Worm (Caenorhabditis elegans): Measurements from ENCODE around the gene srh-85.
"Not testable (repeated sequence)": the region's sequence is repeated elsewhere in the genome, so short reads cannot be mapped to it uniquely, and the experiment has no call there.

The srh-85 gene

ce11 chrV:2960894-2961293, 26.4 kb downstream of the srh-85 start, which contains the start of gene srw-144:
Gene srw-144, minus strand, starts transcription at chrV:2960994.
- TF ChIP-seq F33H1.4 (GFP tag; IDR thresholded peaks at IDR 0.05), result no peak
- TF ChIP-seq mel-28 (tag; optimal IDR thresholded peaks at IDR 0.05; ENCODE audit: borderline replicate concordance), result no peak
- no peak for TF ChIP-seq Y53F4B.3 (GFP tag; IDR thresholded peaks at IDR 0.05)
- TF ChIP-seq ceh-91 (GFP tag; IDR thresholded peaks at IDR 0.05), result no peak
- TF ChIP-seq F22D6.2 (tag; optimal IDR thresholded peaks at IDR 0.05), result no peak
- no peak for TF ChIP-seq nfya-2 (GFP tag; IDR thresholded peaks at IDR 0.05)
- TF ChIP-seq hsf-1 (GFP tag; IDR thresholded peaks at IDR 0.05), result no peak
- TF ChIP-seq fkh-3 (tag; optimal IDR thresholded peaks at IDR 0.05), result no peak
- no peak for TF ChIP-seq cebp-1 (GFP tag; IDR thresholded peaks at IDR 0.05)
- no peak for TF ChIP-seq cebp-1 (tag; optimal IDR thresholded peaks at IDR 0.05)
- no peak for TF ChIP-seq attf-5 (GFP tag; optimal IDR thresholded peaks at IDR 0.05)
- no peak for TF ChIP-seq egl-18 (GFP tag; IDR thresholded peaks at IDR 0.05)
- TF ChIP-seq unc-62 (GFP tag; optimal IDR thresholded peaks at IDR 0.05), result no peak
- TF ChIP-seq hmg-20 (GFP tag; IDR thresholded peaks at IDR 0.05), result no peak
- no peak for TF ChIP-seq hrde-1 (tag; optimal IDR thresholded peaks at IDR 0.05; ENCODE audit: borderline replicate concordance)
- no peak for TF ChIP-seq mes-4 (tag; optimal IDR thresholded peaks at IDR 0.05)
- TF ChIP-seq aptf-2 (GFP tag; conservative IDR thresholded peaks at IDR 0.05), result no peak

- TF ChIP-seq C17E4.6 (GFP tag; IDR thresholded peaks at IDR 0.05) (no peak), nhr-90 (tag; optimal IDR thresholded peaks at IDR 0.05) (no peak), Y95B8A.8 (GFP tag; IDR thresholded peaks at IDR 0.05) (no peak), xnd-1 (tag; optimal IDR thresholded peaks at IDR 0.05) (no peak), F57A8.1 (GFP tag; optimal IDR thresholded peaks at IDR 0.05) (no peak), zim-3 (tag; optimal IDR thresholded peaks at IDR 0.05) (no peak), F23B12.7 (tag; optimal IDR thresholded peaks at IDR 0.05; ENCODE audit: insufficient read depth) (no peak), nfya-1 (tag; optimal IDR thresholded peaks at IDR 0.05; ENCODE audit: borderline replicate concordance, insufficient read depth) (no peak), pha-4 (tag; optimal IDR thresholded peaks at IDR 0.05) (no peak), T26A5.8 (tag; optimal IDR thresholded peaks at IDR 0.05) (no peak), B0261.1 (tag; optimal IDR thresholded peaks at IDR 0.05) (no peak), bed-2 (GFP tag; IDR thresholded peaks at IDR 0.05) (no peak), ceh-27 (GFP tag; optimal IDR thresholded peaks at IDR 0.05) (no peak), ztf-6 (GFP tag; IDR thresholded peaks at IDR 0.05) (no peak)
Observed at ce11 chrV:2958202-2958601, 29.1 kb downstream of the srh-85 start, which contains the start of gene srw-142. Gene srw-142, minus strand, starts transcription at chrV:2958302.

ce11 chrV:2955342-2955741, 32.0 kb downstream of the srh-85 start, which contains the start of gene srh-248:
Gene srh-248, minus strand, starts transcription at chrV:2955442.
- not testable (repeated sequence) for TF ChIP-seq bed-2 (GFP tag; IDR thresholded peaks at IDR 0.05); rpc-1 (optimal IDR thresholded peaks at IDR 0.05); rpc-1 (tag; optimal IDR thresholded peaks at IDR 0.05); ceh-79 (tag; optimal IDR thresholded peaks at IDR 0.05)

- not testable (repeated sequence) for TF ChIP-seq ceh-40, pbrm-1, F39B2.1 (GFP tag; IDR thresholded peaks at IDR 0.05)
Observed at ce11 chrV:2952102-2952501, 35.2 kb downstream of the srh-85 start, which contains the start of gene srw-122. Gene srw-122, minus strand, starts transcription at chrV:2952202.

All from whole organism, young adult.